Worm (Caenorhabditis elegans) whole organism, L2 larva: ENCODE measurements around the gene sgk-1.

Experiments used
- aly-2 ChIP-seq: fragments of 150-350 bp; optimal IDR thresholded peaks from 2 replicates; lab custom pipeline; 2014; ENCODE audit warnings: missing biosample characterization, missing genetic modification characterization
- lin-11 ChIP-seq: fragments of 150-350 bp; sonication (generic microtip); optimal IDR thresholded peaks from 2 replicates; lab custom pipeline; 2014; ENCODE audit warnings: missing biosample characterization, missing genetic modification characterization, inconsistent platforms, mixed read lengths
- lin-13 ChIP-seq: fragments of 150-350 bp; optimal IDR thresholded peaks from 2 replicates; lab custom pipeline; 2014; ENCODE audit warnings: missing biosample characterization, missing genetic modification reagents, missing genetic modification characterization
- lsy-2 ChIP-seq, 2 experiments: fragments of 150-350 bp in 1 of 2; sonication (generic microtip) in 1 of 2; optimal IDR thresholded peaks; 2 replicates each; lab custom pipeline; 2014 to 2017; ENCODE audit warnings: missing biosample characterization in 2 of 2, missing genetic modification characterization in 2 of 2
- mdl-1 ChIP-seq, 2 experiments: fragments of 150-350 bp in 1 of 2; sonication (generic microtip) in 1 of 2; optimal IDR thresholded peaks; 2 replicates each; lab custom pipeline; 2017; ENCODE audit warnings: missing biosample characterization in 2 of 2, missing genetic modification characterization in 2 of 2
- snpc-4 ChIP-seq: fragments of 150-350 bp; optimal IDR thresholded peaks from 2 replicates; lab custom pipeline; 2014; ENCODE audit warnings: missing biosample characterization, missing genetic modification characterization
- unc-55 ChIP-seq: fragments of 150-350 bp; sonication (generic microtip); optimal IDR thresholded peaks from 3 replicates; lab custom pipeline; 2014; ENCODE audit warnings: missing biosample characterization, missing genetic modification reagents, missing genetic modification characterization
- unc-62 ChIP-seq: fragments of 150-350 bp; optimal IDR thresholded peaks from 2 replicates; lab custom pipeline; 2014; ENCODE audit warnings: missing biosample characterization, missing genetic modification reagents, missing genetic modification characterization

- TF ChIP-seq aly-2 (tag; lab: Kevin White, UChicago) (no peak), unc-62 (GFP tag; lab: Kevin White, UChicago) (no peak), mdl-1 (tag; optimal IDR thresholded peaks at IDR 0.05; lab: Kevin White, UChicago) (no peak), lsy-2 (tag; optimal IDR thresholded peaks at IDR 0.05; lab: Kevin White, UChicago) (no peak), lin-13 (no peak), lin-11 (tag; lab: Kevin White, UChicago) (no peak), snpc-4 (no peak), unc-55 (no peak)
Measured at ce11 chrX:16250679-16251078, 11.2 kb downstream of the sgk-1 start, which contains the start of gene W10G6.6.
